Worm (Caenorhabditis elegans) whole organism, L4 larva: ENCODE data around the gene cdd-2.

Experiments
- D1046.2 ChIP-seq: fragments of 200-800 bp; sonication (Bioruptor generic); IDR thresholded peaks from 2 replicates; pipeline ENCODE4 v1.3.6; 2022; ENCODE audit warnings: missing genetic modification characterization, missing compliant biosample characterization
- F10B5.3 ChIP-seq: sonication (generic microtip); optimal IDR thresholded peaks from 2 replicates; lab custom pipeline; 2016; ENCODE audit warnings: mild to moderate bottlenecking, missing genetic modification characterization, missing compliant biosample characterization
- F37D6.2 ChIP-seq: sonication (generic microtip); optimal IDR thresholded peaks from 2 replicates; lab custom pipeline; 2016; ENCODE audit warnings: mild to moderate bottlenecking, missing genetic modification characterization, missing compliant biosample characterization
- F49E8.2 ChIP-seq: sonication (generic microtip); optimal IDR thresholded peaks from 2 replicates; lab custom pipeline; 2016; ENCODE audit warnings: missing compliant biosample characterization, mild to moderate bottlenecking, missing genetic modification characterization, borderline replicate concordance
- ZK546.5 ChIP-seq, 2 experiments: sonication (generic microtip); optimal IDR thresholded peaks; 2 replicates each; lab custom pipeline; 2017; ENCODE audit warnings: missing biosample characterization in 2 of 2, missing genetic modification characterization in 2 of 2
- aha-1 ChIP-seq: fragments of 150-350 bp; peaks from one replicate; lab custom pipeline; 2014; ENCODE audit warnings: missing biosample characterization, missing genetic modification characterization
- aly-2 ChIP-seq: sonication (generic microtip); optimal IDR thresholded peaks from 2 replicates; lab custom pipeline; 2018; ENCODE audit warnings: missing biosample characterization, missing genetic modification characterization
- ceh-20 ChIP-seq: fragments of 200-800 bp; sonication (Bioruptor generic); IDR thresholded peaks from 2 replicates; pipeline ENCODE4 v1.3.6; 2022; ENCODE audit warnings: missing genetic modification reagents, missing genetic modification characterization, missing compliant biosample characterization
- ceh-28 ChIP-seq: fragments of 150-350 bp; optimal IDR thresholded peaks from 2 replicates; lab custom pipeline; 2014; ENCODE audit warnings: missing biosample characterization, missing genetic modification reagents, missing genetic modification characterization
- ces-1 ChIP-seq: fragments of 150-350 bp; sonication (generic microtip); optimal IDR thresholded peaks from 4 replicates; lab custom pipeline; 2014; ENCODE audit warnings: missing biosample characterization, missing genetic modification reagents, missing genetic modification characterization
- ctbp-1 ChIP-seq: fragments of 200-800 bp; sonication (Bioruptor generic); IDR thresholded peaks from 2 replicates; pipeline ENCODE4 v1.3.6; 2022; ENCODE audit warnings: missing genetic modification reagents, missing genetic modification characterization, missing compliant biosample characterization
- duxl-1 ChIP-seq: sonication (generic microtip); optimal IDR thresholded peaks from 2 replicates; lab custom pipeline; 2016; ENCODE audit warnings: mild to moderate bottlenecking, missing genetic modification characterization, moderate library complexity, missing compliant biosample characterization; ENCODE audit not compliant: poor library complexity
- egl-43 ChIP-seq: fragments of 200-800 bp; sonication (Bioruptor generic); IDR thresholded peaks from 2 replicates; pipeline ENCODE4 v1.3.6; 2022; ENCODE audit warnings: missing genetic modification reagents, missing genetic modification characterization, missing compliant biosample characterization
- fkh-10 ChIP-seq: fragments of 150-350 bp; optimal IDR thresholded peaks from 2 replicates; lab custom pipeline; 2014; ENCODE audit warnings: missing biosample characterization, missing genetic modification reagents, missing genetic modification characterization
- fos-1 ChIP-seq: fragments of 150-350 bp; optimal IDR thresholded peaks from 2 replicates; lab custom pipeline; 2014; ENCODE audit warnings: missing biosample characterization, missing genetic modification characterization
- hif-1 ChIP-seq, 2 experiments: sonication (generic microtip); optimal IDR thresholded peaks; 2 replicates each; lab custom pipeline; 2016 to 2017; ENCODE audit warnings: missing compliant biosample characterization in 2 of 2, missing genetic modification characterization in 2 of 2, missing genetic modification reagents in 2 of 2, missing genotype in 2 of 2, mild to moderate bottlenecking in 1 of 2
- hmg-1.1 ChIP-seq: fragments of 200-800 bp; sonication (Bioruptor generic); IDR thresholded peaks from 2 replicates; pipeline ENCODE4 v1.3.6; 2022; ENCODE audit warnings: missing genetic modification reagents, missing genetic modification characterization, missing compliant biosample characterization
- lim-7 ChIP-seq: fragments of 200-800 bp; sonication (Bioruptor generic); IDR thresholded peaks from 2 replicates; pipeline ENCODE4 v1.3.6; 2022; ENCODE audit warnings: missing genetic modification characterization, missing compliant biosample characterization
- lin-29 ChIP-seq: fragments of 200-800 bp; sonication (Bioruptor generic); IDR thresholded peaks from 2 replicates; pipeline ENCODE4 v1.3.6; 2022; ENCODE audit warnings: missing genetic modification reagents, missing genetic modification characterization, missing compliant biosample characterization
- lin-38 ChIP-seq: fragments of 200-800 bp; sonication (Bioruptor generic); IDR thresholded peaks from 2 replicates; pipeline ENCODE4 v1.3.6; 2022; ENCODE audit warnings: missing genetic modification reagents, missing genetic modification characterization, missing compliant biosample characterization
- lir-3 ChIP-seq: sonication (generic microtip); optimal IDR thresholded peaks from 2 replicates; lab custom pipeline; 2016; ENCODE audit warnings: mild to moderate bottlenecking, missing genetic modification characterization, missing compliant biosample characterization
- lsy-2 ChIP-seq, 2 experiments: fragments of 150-350 bp in 1 of 2; sonication (generic microtip) in 1 of 2; optimal IDR thresholded peaks; 2 replicates each; lab custom pipeline; 2014 to 2017; ENCODE audit warnings: missing biosample characterization in 2 of 2, missing genetic modification characterization in 2 of 2
- madf-9 ChIP-seq: fragments of 200-800 bp; sonication (Bioruptor generic); conservative IDR thresholded peaks from 2 replicates; pipeline ENCODE4 v1.3.6; 2022; ENCODE audit warnings: missing genetic modification reagents, missing genetic modification characterization, missing compliant biosample characterization
- nhr-111 ChIP-seq: fragments of 200-800 bp; sonication (Bioruptor generic); optimal IDR thresholded peaks from 2 replicates; lab custom pipeline; 2018; ENCODE audit warnings: mild to moderate bottlenecking, missing genetic modification characterization, missing compliant biosample characterization
- nhr-237 ChIP-seq: sonication (generic microtip); optimal IDR thresholded peaks from 2 replicates; lab custom pipeline; 2017; ENCODE audit warnings: missing biosample characterization, missing genetic modification characterization
- nhr-28 ChIP-seq: fragments of 150-350 bp; optimal IDR thresholded peaks from 2 replicates; lab custom pipeline; 2014; ENCODE audit warnings: missing biosample characterization, missing genetic modification characterization
- nhr-48 ChIP-seq: sonication (generic microtip); optimal IDR thresholded peaks from 2 replicates; lab custom pipeline; 2016; ENCODE audit warnings: mild to moderate bottlenecking, missing genetic modification characterization, missing compliant biosample characterization
- pha-4 ChIP-seq, 2 experiments: fragments of 150-350 bp in 1 of 2; fragments of 200-800 bp in 1 of 2; sonication (Bioruptor generic) in 1 of 2; IDR thresholded peaks in 1 of 2; optimal IDR thresholded peaks in 1 of 2; 2 replicates each; pipeline versions ENCODE4 v1.3.6 to Lab custom; 2014 to 2022; ENCODE audit warnings: missing genetic modification characterization in 2 of 2, missing genetic modification reagents in 2 of 2, missing biosample characterization in 1 of 2, missing compliant biosample characterization in 1 of 2
- saeg-2 ChIP-seq: fragments of 200-800 bp; sonication (Bioruptor generic); IDR thresholded peaks from 2 replicates; pipeline ENCODE4 v1.3.6; 2022; ENCODE audit warnings: missing genetic modification reagents, missing genetic modification characterization, missing compliant biosample characterization
- spr-1 ChIP-seq: sonication (generic microtip); optimal IDR thresholded peaks from 2 replicates; lab custom pipeline; 2016; ENCODE audit warnings: mild to moderate bottlenecking, missing genetic modification characterization, missing compliant biosample characterization
- spr-3 ChIP-seq: fragments of 200-800 bp; sonication (Bioruptor generic); optimal IDR thresholded peaks from 2 replicates; lab custom pipeline; 2018; ENCODE audit warnings: mild to moderate bottlenecking, missing genetic modification characterization, missing compliant biosample characterization
- unc-130 ChIP-seq: sonication (generic microtip); optimal IDR thresholded peaks from 2 replicates; lab custom pipeline; 2016; ENCODE audit warnings: missing genetic modification reagents, missing genetic modification characterization, missing compliant biosample characterization
- unc-62 ChIP-seq, 3 experiments: fragments of 150-350 bp in 1 of 3; sonication (generic microtip); optimal IDR thresholded peaks in 2 of 3; peaks in 1 of 3; 1 replicate in 1 of 3; 2 replicates in 2 of 3; lab custom pipeline; 2014 to 2017; ENCODE audit warnings: missing biosample characterization in 3 of 3, missing genetic modification characterization in 3 of 3, missing genetic modification reagents in 3 of 3, missing genotype in 1 of 3

Gene cdd-2

ce11 chrIV:7547843-7548578, at the start of gene cdd-2, which contains the start of gene oef-1 (continued):
- TF ChIP-seq saeg-2 (no peak), ZK546.5 (tag; optimal IDR thresholded peaks at IDR 0.05; lab: Kevin White, UChicago) (no peak), lin-29 (GFP tag; lab: Robert Waterston, UW) (no peak), madf-9 (GFP tag; lab: Robert Waterston, UW) (no peak), fos-1 (tag; lab: Kevin White, UChicago) (no peak), spr-1 (tag; lab: Kevin White, UChicago) (no peak), F10B5.3 (tag; lab: Kevin White, UChicago) (no peak), unc-130 (GFP tag; lab: Kevin White, UChicago) (peak; percentile 70), fkh-10 (GFP tag; lab: Kevin White, UChicago) (no peak), ctbp-1 (GFP tag; lab: Robert Waterston, UW) (no peak), hmg-1.1 (GFP tag; lab: Robert Waterston, UW) (no peak), nhr-237 (tag; lab: Kevin White, UChicago) (no peak), spr-3 (GFP tag; lab: Kevin White, UChicago) (no peak), lim-7 (GFP tag; lab: Robert Waterston, UW) (no peak), F37D6.2 (tag; lab: Kevin White, UChicago) (no peak), egl-43 (GFP tag; lab: Robert Waterston, UW) (no peak), lsy-2 (tag; optimal IDR thresholded peaks at IDR 0.05; lab: Kevin White, UChicago) (no peak), nhr-48 (no peak), lir-3 (tag; lab: Kevin White, UChicago) (no peak), hif-1 (tag; optimal IDR thresholded peaks at IDR 0.05; lab: Kevin White, UChicago) (no peak)

ce11 chrIV:7588631-7589030, 40.9 kb upstream of the cdd-2 start, which contains the start of gene cla-1:
Gene cla-1 (plus strand): TSS chrIV:7588931.
- TF ChIP-seq unc-62 (GFP tag; optimal IDR thresholded peaks at IDR 0.05 in 1 of 2; lab: Kevin White, UChicago) (peak in 1 of 2 experiments; percentile 61), unc-62 (tag; optimal IDR thresholded peaks at IDR 0.05; lab: Kevin White, UChicago) (no peak), egl-43 (GFP tag; lab: Robert Waterston, UW) (no peak)

ce11 chrIV:7586972-7587371, 39.3 kb upstream of the cdd-2 start:
- no peak for TF ChIP-seq ceh-20 (GFP tag; lab: Robert Waterston, UW)
- peak; percentile 50 for TF ChIP-seq fkh-10 (GFP tag; lab: Kevin White, UChicago)
- no peak for TF ChIP-seq aly-2 (tag; lab: Kevin White, UChicago)
- TF ChIP-seq ces-1 (GFP tag; lab: Kevin White, UChicago) = peak; percentile 61
- no peak for TF ChIP-seq lin-38
- no peak for TF ChIP-seq pha-4 (GFP tag; IDR thresholded peaks at IDR 0.05; lab: Robert Waterston, UW)
- no peak for TF ChIP-seq pha-4 (tag; optimal IDR thresholded peaks at IDR 0.05; lab: Kevin White, UChicago)
- no peak for TF ChIP-seq F10B5.3 (tag; lab: Kevin White, UChicago)
- TF ChIP-seq duxl-1 (tag; lab: Kevin White, UChicago) = no peak
- no peak for TF ChIP-seq egl-43 (GFP tag; lab: Robert Waterston, UW)

ce11 chrIV:7585273-7585882, 37.7 kb upstream of the cdd-2 start:
- TF ChIP-seq aha-1 (tag; lab: Kevin White, UChicago) (peak; percentile 86), ceh-28 (tag; lab: Kevin White, UChicago) (no peak), hmg-1.1 (GFP tag; lab: Robert Waterston, UW) (peak; percentile 39; the same call in 1 of the 2 replicates), D1046.2 (no peak), nhr-28 (tag; lab: Kevin White, UChicago) (no peak), F49E8.2 (tag; lab: Kevin White, UChicago) (no peak), nhr-111 (GFP tag; lab: Kevin White, UChicago) (no peak), lsy-2 (tag; optimal IDR thresholded peaks at IDR 0.05; lab: Kevin White, UChicago) (no peak)
